Worm (Caenorhabditis elegans) whole organism, late embryonic: Measurements from ENCODE around the gene F27D9.12.

Experiments
- ama-1 ChIP-seq: fragments of 150-350 bp; optimal IDR thresholded peaks from 2 replicates; lab custom pipeline; 2014
- fkh-6 ChIP-seq: sonication (generic microtip); optimal IDR thresholded peaks from 2 replicates; lab custom pipeline; 2016; ENCODE audit warnings: missing genetic modification characterization, missing compliant biosample characterization
- hlh-8 ChIP-seq: sonication (generic microtip); optimal IDR thresholded peaks from 2 replicates; lab custom pipeline; 2016; ENCODE audit warnings: missing genotype, missing genetic modification characterization, missing compliant biosample characterization
- pqm-1 ChIP-seq: sonication (generic microtip); optimal IDR thresholded peaks from 2 replicates; lab custom pipeline; 2016; ENCODE audit warnings: missing genetic modification characterization, missing compliant biosample characterization
- ttx-3 ChIP-seq: sonication (generic microtip); optimal IDR thresholded peaks from 2 replicates; lab custom pipeline; 2016; ENCODE audit warnings: missing genetic modification reagents, missing genetic modification characterization, missing compliant biosample characterization

DNA sequence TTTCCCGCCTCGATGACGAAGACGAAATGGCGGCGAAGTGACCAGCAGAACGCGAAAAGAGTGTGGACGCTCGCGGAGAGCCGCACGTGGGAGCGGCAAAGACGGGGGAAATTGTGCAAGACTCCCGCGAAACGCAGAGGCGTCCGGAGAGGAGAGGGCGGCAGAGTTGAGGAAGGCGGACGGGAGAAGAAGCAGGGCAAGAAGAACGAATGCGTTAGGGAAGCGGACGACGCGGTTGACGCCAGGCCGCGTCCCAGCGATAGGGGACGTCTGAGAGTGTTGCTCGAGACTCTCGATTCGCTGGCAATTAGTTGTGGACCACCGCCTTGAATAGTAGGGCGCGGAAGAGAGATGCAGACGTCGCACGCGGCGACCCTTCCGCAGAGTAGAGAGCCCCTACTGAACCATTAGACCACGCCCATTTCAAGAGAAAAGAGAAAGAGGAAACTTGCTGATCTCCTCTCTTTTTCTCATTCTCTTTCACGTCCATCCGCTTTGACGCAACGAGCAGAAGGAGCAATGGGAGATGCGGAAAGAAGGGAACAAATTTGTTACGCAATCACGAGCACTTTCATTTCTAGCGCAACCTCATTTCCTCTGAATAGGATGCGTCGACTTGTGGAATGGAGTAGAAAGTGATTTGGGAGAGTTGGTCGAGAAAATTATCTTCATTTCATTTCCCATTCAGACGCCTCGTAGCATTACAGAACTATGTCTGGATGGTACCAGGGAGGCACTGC is 5.4 kb downstream of the F27D9.12 start:
- TF ChIP-seq ttx-3 (no peak), fkh-6 (tag; lab: Kevin White, UChicago) (no peak), ama-1 (lab: Kevin White, UChicago) (no peak), hlh-8 (tag; lab: Kevin White, UChicago) (no peak), pqm-1 (tag; lab: Kevin White, UChicago) (no peak)
